Fruit fly (Drosophila melanogaster) whole organism, embryonic: ENCODE data around the gene Egfrap.

Experiments
- Asciz ChIP-seq: fragments of 200-800 bp; sonication (Bioruptor generic); optimal IDR thresholded peaks from 2 replicates; lab custom pipeline; 2017; ENCODE audit warnings: missing biosample characterization, mild to moderate bottlenecking, missing genetic modification characterization, missing genetic modification reagents
- CG1024 ChIP-seq: fragments of 200-800 bp; sonication (Bioruptor generic); IDR thresholded peaks from 2 replicates; pipeline ENCODE4 v1.3.6; 2022; ENCODE audit warnings: missing biosample characterization, missing genetic modification characterization
- CG11560 ChIP-seq: fragments of 200-800 bp; sonication (Bioruptor generic); IDR thresholded peaks from 3 replicates; pipeline ENCODE4 v1.3.6; 2022; ENCODE audit warnings: missing biosample characterization, missing genetic modification characterization
- CG17359 ChIP-seq: fragments of 200-800 bp; sonication (Bioruptor generic); optimal IDR thresholded peaks from 3 replicates; lab custom pipeline; 2018; ENCODE audit warnings: missing biosample characterization, mild to moderate bottlenecking, missing genetic modification characterization, moderate library complexity
- CG2202 ChIP-seq: fragments of 200-800 bp; sonication (Bioruptor generic); optimal IDR thresholded peaks from 2 replicates; lab custom pipeline; 2018; ENCODE audit warnings: missing biosample characterization, mild to moderate bottlenecking, missing genetic modification characterization
- CG31365 ChIP-seq: fragments of 200-800 bp; sonication (Bioruptor generic); optimal IDR thresholded peaks from 2 replicates; lab custom pipeline; 2018; ENCODE audit warnings: missing biosample characterization, mild to moderate bottlenecking, missing genetic modification characterization
- CG3726 ChIP-seq: fragments of 200-800 bp; sonication (Bioruptor generic); IDR thresholded peaks from 3 replicates; pipeline ENCODE4, ENCODE4 v1.3.6; 2022; ENCODE audit warnings: missing biosample characterization, missing genetic modification characterization
- CG6175 ChIP-seq: fragments of 200-800 bp; sonication (Bioruptor generic); IDR thresholded peaks from 3 replicates; pipeline ENCODE4 v1.3.6; 2022; ENCODE audit warnings: missing biosample characterization, missing genetic modification characterization
- CG6654 ChIP-seq: fragments of 200-800 bp; sonication (Bioruptor generic); optimal IDR thresholded peaks from 2 replicates; lab custom pipeline; 2017; ENCODE audit warnings: missing biosample characterization, mild to moderate bottlenecking, missing genetic modification characterization
- CG8089 ChIP-seq: fragments of 200-800 bp; sonication (Bioruptor generic); optimal IDR thresholded peaks from 3 replicates; lab custom pipeline; 2016; ENCODE audit warnings: missing biosample characterization, missing genetic modification characterization
- D ChIP-seq, 2 experiments: fragments of 200-800 bp in 1 of 2; fragments of >200 bp in 1 of 2; sonication (Bioruptor generic) in 1 of 2; optimal IDR thresholded peaks; 2 replicates in 1 of 2; 3 replicates in 1 of 2; lab custom pipeline; 2017; ENCODE audit warnings: mild to moderate bottlenecking in 1 of 2, missing biosample characterization in 1 of 2, missing genetic modification characterization in 1 of 2, missing genetic modification reagents in 1 of 2
- Dad ChIP-seq: fragments of 200-800 bp; sonication (Bioruptor generic); optimal IDR thresholded peaks from 3 replicates; lab custom pipeline; 2016; ENCODE audit warnings: missing biosample characterization, missing genetic modification characterization
- Dip3 ChIP-seq: fragments of 200-800 bp; sonication (Bioruptor generic); optimal IDR thresholded peaks from 3 replicates; lab custom pipeline; 2016; ENCODE audit warnings: missing biosample characterization, missing genetic modification characterization
- Dp ChIP-seq: fragments of 200-800 bp; sonication (Bioruptor generic); optimal IDR thresholded peaks from 2 replicates; lab custom pipeline; 2018; ENCODE audit warnings: missing biosample characterization, mild to moderate bottlenecking, missing genetic modification characterization, moderate library complexity
- Gsc ChIP-seq: fragments of 200-800 bp; sonication (Bioruptor generic); IDR thresholded peaks from 2 replicates; pipeline ENCODE4 v1.3.6; 2022; ENCODE audit warnings: missing biosample characterization, missing genetic modification characterization
- HLH3B ChIP-seq: fragments of 200-800 bp; sonication (Bioruptor generic); IDR thresholded peaks from 2 replicates; pipeline ENCODE4 v1.3.6; 2022; ENCODE audit warnings: missing biosample characterization, missing genetic modification characterization
- Hey ChIP-seq: fragments of 200-800 bp; sonication (Bioruptor generic); optimal IDR thresholded peaks from 3 replicates; lab custom pipeline; 2018; ENCODE audit warnings: missing biosample characterization, mild to moderate bottlenecking, missing genetic modification characterization
- Hmx ChIP-seq: fragments of 200-800 bp; sonication (Bioruptor generic); optimal IDR thresholded peaks from 2 replicates; lab custom pipeline; 2016; ENCODE audit warnings: missing biosample characterization, missing genetic modification characterization
- Hr78 ChIP-seq, 2 experiments: fragments of 200-800 bp in 1 of 2; fragments of >200 bp in 1 of 2; sonication (Bioruptor generic) in 1 of 2; optimal IDR thresholded peaks; 2 replicates each; lab custom pipeline; 2017 to 2019; ENCODE audit warnings: missing biosample characterization in 2 of 2, missing genetic modification characterization in 2 of 2, mild to moderate bottlenecking in 1 of 2, moderate library complexity in 1 of 2
- Jarid2 ChIP-seq: fragments of 200-800 bp; sonication (Bioruptor generic); optimal IDR thresholded peaks from 3 replicates; lab custom pipeline; 2017; ENCODE audit warnings: mild to moderate bottlenecking, missing biosample characterization, missing genetic modification reagents, missing genetic modification characterization
- MESR4 ChIP-seq: fragments of 200-800 bp; sonication (Bioruptor generic); optimal IDR thresholded peaks from 2 replicates; lab custom pipeline; 2018; ENCODE audit warnings: missing biosample characterization, mild to moderate bottlenecking, missing genetic modification characterization, moderate library complexity
- Max ChIP-seq: fragments of 200-800 bp; sonication (Bioruptor generic); optimal IDR thresholded peaks from 2 replicates; lab custom pipeline; 2016; ENCODE audit warnings: missing biosample characterization, mild to moderate bottlenecking, missing genetic modification characterization
- Nf-YA ChIP-seq: fragments of 200-800 bp; sonication (Bioruptor generic); IDR thresholded peaks from 2 replicates; pipeline ENCODE4 v1.3.6; 2022; ENCODE audit warnings: missing biosample characterization, missing genetic modification characterization
- Nf-YB ChIP-seq: fragments of 200-800 bp; sonication (Bioruptor generic); optimal IDR thresholded peaks from 3 replicates; lab custom pipeline; 2019; ENCODE audit warnings: missing biosample characterization, mild to moderate bottlenecking, missing genetic modification characterization, moderate library complexity
- Six4 ChIP-seq: fragments of 200-800 bp; sonication (Bioruptor generic); optimal IDR thresholded peaks from 2 replicates; lab custom pipeline; 2016; ENCODE audit warnings: missing biosample characterization, missing genetic modification characterization
- Sox102F ChIP-seq: fragments of 200-800 bp; sonication (Bioruptor generic); optimal IDR thresholded peaks from 2 replicates; lab custom pipeline; 2018; ENCODE audit warnings: missing biosample characterization, mild to moderate bottlenecking, missing genetic modification characterization, moderate library complexity
- Taf1 ChIP-seq: fragments of 200-800 bp; sonication (Bioruptor generic); IDR thresholded peaks from 2 replicates; pipeline ENCODE4 v1.3.6; 2022; ENCODE audit warnings: missing biosample characterization, missing genetic modification characterization
- ara ChIP-seq: fragments of 200-800 bp; sonication (Bioruptor generic); IDR thresholded peaks from 2 replicates; pipeline ENCODE4 v1.3.6; 2022; ENCODE audit warnings: missing biosample characterization, missing genetic modification characterization
- bigmax ChIP-seq: fragments of 200-800 bp; sonication (Bioruptor generic); optimal IDR thresholded peaks from 2 replicates; lab custom pipeline; 2018; ENCODE audit warnings: missing biosample characterization, mild to moderate bottlenecking, missing genetic modification characterization
- croc ChIP-seq: fragments of 200-800 bp; sonication (Bioruptor generic); conservative IDR thresholded peaks from 3 replicates; pipeline ENCODE4 v1.3.6; 2022; ENCODE audit warnings: missing biosample characterization, missing genetic modification characterization
- crp ChIP-seq, 2 experiments: fragments of 200-800 bp; sonication (Bioruptor generic); optimal IDR thresholded peaks; 2 replicates in 1 of 2; 3 replicates in 1 of 2; lab custom pipeline; 2017; ENCODE audit warnings: missing biosample characterization in 2 of 2, missing genetic modification characterization in 2 of 2, mild to moderate bottlenecking in 1 of 2, moderate library complexity in 1 of 2
- danr ChIP-seq: fragments of 200-800 bp; sonication (Bioruptor generic); IDR thresholded peaks from 2 replicates; pipeline ENCODE4 v1.3.6; 2022; ENCODE audit warnings: missing biosample characterization, missing genetic modification characterization
- emc ChIP-seq: fragments of 200-800 bp; sonication (Bioruptor generic); optimal IDR thresholded peaks from 2 replicates; lab custom pipeline; 2016; ENCODE audit warnings: missing biosample characterization, missing genetic modification characterization
- fd3F ChIP-seq: fragments of 200-800 bp; sonication (Bioruptor generic); optimal IDR thresholded peaks from 2 replicates; lab custom pipeline; 2018; ENCODE audit warnings: missing biosample characterization, mild to moderate bottlenecking, missing genetic modification characterization, moderate library complexity
- fd64A ChIP-seq: fragments of 200-800 bp; sonication (Bioruptor generic); optimal IDR thresholded peaks from 3 replicates; lab custom pipeline; 2018; ENCODE audit warnings: missing biosample characterization, mild to moderate bottlenecking, missing genetic modification characterization
- gsb ChIP-seq: fragments of 200-800 bp; sonication (Bioruptor generic); IDR thresholded peaks from 2 replicates; pipeline ENCODE4 v1.3.6; 2022; ENCODE audit warnings: missing biosample characterization, missing genetic modification characterization
- gt ChIP-seq: fragments of 200-800 bp; sonication (Bioruptor generic); IDR thresholded peaks from 2 replicates; pipeline ENCODE4 v1.3.6; 2022; ENCODE audit warnings: missing biosample characterization, missing genetic modification characterization
- hkb ChIP-seq, 2 experiments: fragments of 200-800 bp in 1 of 2; fragments of >200 bp in 1 of 2; sonication (Bioruptor generic) in 1 of 2; IDR thresholded peaks in 1 of 2; optimal IDR thresholded peaks in 1 of 2; 2 replicates each; pipeline versions ENCODE4 v1.3.6 to Lab custom; 2017 to 2022; ENCODE audit warnings: missing biosample characterization in 1 of 2, missing genetic modification characterization in 1 of 2
- klu ChIP-seq: fragments of 200-800 bp; sonication (Bioruptor generic); IDR thresholded peaks from 2 replicates; pipeline ENCODE4 v1.3.6; 2022; ENCODE audit warnings: missing biosample characterization, missing genetic modification characterization
- lilli ChIP-seq: fragments of 200-800 bp; sonication (Bioruptor generic); optimal IDR thresholded peaks from 3 replicates; lab custom pipeline; 2016; ENCODE audit warnings: missing biosample characterization, missing genetic modification characterization
- nerfin-2 ChIP-seq: fragments of 200-800 bp; sonication (Bioruptor generic); IDR thresholded peaks from 2 replicates; pipeline ENCODE4 v1.3.6; 2022; ENCODE audit warnings: missing biosample characterization, missing genetic modification characterization; ENCODE audit not compliant: partially characterized antibody
- pho ChIP-seq: fragments of 200-800 bp; sonication (Bioruptor generic); optimal IDR thresholded peaks from 2 replicates; lab custom pipeline; 2016; ENCODE audit warnings: missing biosample characterization, missing genetic modification characterization
- sim ChIP-seq: fragments of 200-800 bp; sonication (Bioruptor generic); IDR thresholded peaks from 2 replicates; pipeline ENCODE4 v1.3.6; 2022; ENCODE audit warnings: missing biosample characterization, missing genetic modification characterization
- slou ChIP-seq: fragments of 200-800 bp; sonication (Bioruptor generic); optimal IDR thresholded peaks from 3 replicates; lab custom pipeline; 2016; ENCODE audit warnings: missing biosample characterization, missing genetic modification characterization
- sob ChIP-seq: fragments of 200-800 bp; sonication (Bioruptor generic); IDR thresholded peaks from 2 replicates; pipeline ENCODE4 v1.3.6; 2022; ENCODE audit warnings: missing biosample characterization, missing genetic modification characterization
- tup ChIP-seq: fragments of 200-800 bp; sonication (Bioruptor generic); optimal IDR thresholded peaks from 2 replicates; lab custom pipeline; 2016; ENCODE audit warnings: missing biosample characterization, mild to moderate bottlenecking, missing genetic modification characterization, moderate library complexity
- wek ChIP-seq: fragments of 200-800 bp; sonication (Bioruptor generic); optimal IDR thresholded peaks from 3 replicates; lab custom pipeline; 2018; ENCODE audit warnings: missing biosample characterization, mild to moderate bottlenecking, missing genetic modification characterization, moderate library complexity

Gene Egfrap

DNA sequence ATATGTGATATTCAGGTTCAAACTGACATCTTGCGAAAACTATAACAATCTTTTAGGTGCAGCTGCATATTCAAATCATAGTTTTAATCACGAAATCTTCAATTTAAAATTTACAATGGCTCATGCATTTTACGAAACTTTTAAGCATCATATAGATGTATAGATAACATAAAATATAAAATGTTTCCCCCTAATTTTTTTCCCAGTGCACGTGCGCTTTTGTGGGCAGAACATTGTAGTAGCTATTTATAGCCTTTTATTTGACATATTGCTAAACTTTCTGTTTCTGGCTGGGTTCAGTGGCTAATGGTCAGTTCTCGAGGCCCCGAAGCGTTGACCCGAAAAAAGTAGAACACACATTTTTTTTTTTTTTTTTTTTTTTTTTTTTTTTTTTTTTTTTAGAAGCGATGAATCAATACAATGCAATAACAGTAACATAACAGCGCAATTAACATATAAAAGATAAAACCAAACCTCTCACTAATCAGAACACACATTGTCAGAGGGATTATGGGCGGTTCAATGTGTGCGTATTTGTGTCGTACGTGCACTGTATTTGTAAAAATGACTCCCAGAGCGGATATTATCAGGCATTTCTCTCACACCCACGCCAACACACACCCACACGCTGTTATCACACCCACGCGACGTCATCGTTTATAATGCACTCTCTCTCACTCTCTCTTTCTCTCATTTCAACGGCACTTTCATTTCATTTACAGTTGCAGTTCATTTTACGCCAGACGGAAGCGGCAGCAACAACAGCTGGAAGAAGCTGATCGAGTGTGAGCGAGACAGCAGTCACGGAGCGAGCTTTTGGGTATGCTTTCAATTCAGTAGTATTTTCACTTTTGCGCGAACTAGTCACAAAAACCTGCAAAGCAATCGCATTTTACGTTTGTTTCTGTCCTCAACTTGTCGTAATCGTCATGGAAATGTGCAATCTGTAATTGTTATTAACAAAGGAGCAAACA, 24.2 kb downstream of the Egfrap start (continued):
- TF ChIP-seq Hr78 (GFP tag; optimal IDR thresholded peaks at IDR 0.05; lab: Kevin White, UChicago) (peak in 1 of 2 experiments; percentile 97), Dad (GFP tag; lab: Kevin White, UChicago) (no peak), gsb (no peak), CG6175 (GFP tag; lab: Robert Waterston, UW) (no peak), CG11560 (no peak), Dp (GFP tag; lab: Kevin White, UChicago) (no peak), Max (GFP tag; lab: Kevin White, UChicago) (no peak), sob (GFP tag; lab: Robert Waterston, UW) (peak; percentile 27; the same call in 1 of the 2 replicates), sim (GFP tag; lab: Robert Waterston, UW) (no peak), Hey (no peak), klu (GFP tag; lab: Robert Waterston, UW) (no peak), Hmx (GFP tag; lab: Kevin White, UChicago) (no peak), fd3F (GFP tag; lab: Kevin White, UChicago) (peak; percentile 27), Asciz (GFP tag; lab: Kevin White, UChicago) (no peak), Jarid2 (no peak), emc (GFP tag; lab: Kevin White, UChicago) (no peak), wek (GFP tag; lab: Kevin White, UChicago) (peak; percentile 16), Sox102F (GFP tag; lab: Kevin White, UChicago) (peak; percentile 74), CG6654 (GFP tag; lab: Kevin White, UChicago) (no peak), Nf-YA (GFP tag; lab: Robert Waterston, UW) (no peak), MESR4 (GFP tag; lab: Kevin White, UChicago) (no peak), D (optimal IDR thresholded peaks at IDR 0.05; lab: Kevin White, UChicago) (no peak), D (GFP tag; optimal IDR thresholded peaks at IDR 0.05; lab: Kevin White, UChicago) (no peak), fd64A (GFP tag; lab: Kevin White, UChicago) (peak; percentile 20), slou (GFP tag; lab: Kevin White, UChicago) (no peak), gt (GFP tag; lab: Robert Waterston, UW) (no peak), CG8089 (GFP tag; lab: Kevin White, UChicago) (no peak), CG2202 (tag; lab: Kevin White, UChicago) (no peak), HLH3B (0 out of 2 replicates have a peak, but pooled peaks have one; percentile 21), hkb (optimal IDR thresholded peaks at IDR 0.05; lab: Kevin White, UChicago) (no peak), hkb (GFP tag; IDR thresholded peaks at IDR 0.05; lab: Robert Waterston, UW) (peak; percentile 63), danr (GFP tag; lab: Robert Waterston, UW) (no peak), CG17359 (tag; lab: Kevin White, UChicago) (peak; percentile 77), CG1024 (0 out of 2 replicates have a peak, but pooled peaks have one; percentile 12), pho (no peak), Dip3 (GFP tag; lab: Kevin White, UChicago) (peak; percentile 11), ara (0 out of 2 replicates have a peak, but pooled peaks have one; percentile 28), tup (GFP tag; lab: Kevin White, UChicago) (no peak), CG31365 (tag; lab: Kevin White, UChicago) (no peak), Taf1 (GFP tag; lab: Robert Waterston, UW) (no peak), lilli (GFP tag; lab: Kevin White, UChicago) (peak; percentile 32), Nf-YB (GFP tag; lab: Kevin White, UChicago) (peak; percentile 17), CG3726 (no peak), Six4 (GFP tag; lab: Kevin White, UChicago) (peak; percentile 28), nerfin-2 (no peak), Gsc (no peak), croc (no peak), crp (GFP tag; optimal IDR thresholded peaks at IDR 0.05; lab: Kevin White, UChicago) (peak in 1 of 2 experiments; percentile 60), bigmax (GFP tag; lab: Kevin White, UChicago) (no peak)
